Fruit fly (Drosophila melanogaster): ENCODE results near the gene CG6931.

dm6 chr3L:11975811-11976210 lies 14.7 kb upstream of the CG6931 start, which contains the start of gene CG43896:
- no peak for TF ChIP-seq h (optimal IDR thresholded peaks at IDR 0.05)
- TF ChIP-seq psq (optimal IDR thresholded peaks at IDR 0.05), result no peak
- no peak for TF ChIP-seq Myc (optimal IDR thresholded peaks at IDR 0.05)
